Fruit fly (Drosophila melanogaster): ENCODE measurements around the gene CG3630.

The CG3630 gene

DNA sequence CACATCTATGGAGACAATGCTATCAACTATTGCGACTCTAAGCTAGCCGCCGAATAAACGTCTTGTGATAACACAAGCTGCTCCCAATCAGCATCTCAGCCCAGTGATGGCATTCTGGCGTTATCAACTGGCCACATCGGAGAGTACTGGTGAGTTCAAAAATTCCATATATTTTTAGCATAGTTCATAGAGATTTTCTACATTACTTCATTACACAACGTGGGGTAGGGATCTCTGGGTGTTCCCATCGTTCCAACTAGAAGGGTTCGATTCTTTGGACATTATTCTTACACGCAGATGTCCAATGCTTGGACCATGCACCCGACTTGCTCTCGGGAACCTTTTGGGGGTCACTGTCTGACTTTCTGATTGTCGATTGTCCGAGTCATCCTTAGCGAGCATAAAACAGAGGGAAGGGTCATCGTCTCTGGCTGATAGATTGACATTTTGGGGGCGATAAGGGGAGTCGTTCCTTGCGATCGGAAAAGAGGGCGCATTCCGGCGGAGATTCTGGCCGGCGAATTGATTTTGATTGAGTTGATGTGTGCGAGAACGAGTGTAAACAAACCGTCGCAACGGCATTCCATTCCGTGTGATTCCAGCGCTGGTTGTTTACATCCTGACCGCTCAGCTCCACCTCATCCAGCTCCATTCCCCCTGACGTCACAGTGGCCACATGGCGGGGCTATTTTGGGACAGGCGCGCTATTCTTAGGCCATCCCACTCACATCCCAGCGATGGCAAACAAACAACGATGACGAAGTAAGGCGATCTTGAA is at the start of gene CG3630, which contains the start of gene Cyp4d1:
TSS of gene CG3630 (plus strand) at position 67 of the 778 bp plus-strand sequence.
TSS of gene Cyp4d1 (minus strand) at position 51 of the 778 bp plus-strand sequence.
- no peak for TF ChIP-seq CG8478 (optimal IDR thresholded peaks at IDR 0.05)
- TF ChIP-seq CTCF (optimal IDR thresholded peaks at IDR 0.05) = no peak

dm6 chrX:2112660-2113059 is 49.3 kb upstream of the CG3630 start:
- TF ChIP-seq CG8478 (optimal IDR thresholded peaks at IDR 0.05) (no peak), CTCF (optimal IDR thresholded peaks at IDR 0.05) (peak; percentile 32 to 45)

DNA sequence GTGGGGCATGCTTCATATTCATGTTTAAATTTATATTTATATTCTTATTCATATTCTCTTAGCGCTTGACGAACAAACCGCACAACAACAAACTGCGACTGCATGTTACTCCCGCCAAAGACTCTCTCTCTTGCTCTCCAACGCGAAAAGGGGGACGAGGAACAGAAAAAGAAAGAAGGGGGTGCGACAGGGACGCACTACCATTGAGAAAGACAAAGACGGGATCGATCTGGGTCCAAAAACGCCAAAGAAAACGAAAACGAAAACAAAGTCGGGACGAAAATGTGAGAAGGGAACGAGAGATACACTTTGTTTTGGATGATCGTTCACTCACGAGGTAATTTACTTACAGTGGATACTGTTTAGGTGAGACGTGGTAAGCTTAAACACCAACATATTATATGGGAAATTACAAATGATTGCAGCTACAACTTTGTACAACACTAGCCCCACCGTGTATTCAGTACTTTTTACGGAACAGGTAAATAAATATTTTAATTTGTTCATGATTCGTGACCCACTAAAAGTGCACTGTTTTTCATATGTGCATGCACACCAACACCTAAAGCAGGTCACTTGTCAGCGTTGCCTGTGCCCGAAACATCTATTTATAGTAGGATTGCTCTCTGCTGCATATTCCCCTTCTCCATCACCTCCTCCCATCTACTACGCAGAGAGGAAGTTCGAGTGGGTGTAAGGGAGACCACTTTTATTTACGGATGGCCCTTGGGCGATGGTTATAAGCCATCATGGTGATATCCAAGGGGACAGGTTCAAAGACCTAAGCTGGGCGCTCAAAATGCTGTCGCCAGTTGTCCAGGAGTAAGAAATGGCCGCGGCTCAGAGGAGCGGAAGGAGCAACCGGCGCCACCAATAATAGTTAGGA is 40.0 kb upstream of the CG3630 start:
- TF ChIP-seq CG8478 (optimal IDR thresholded peaks at IDR 0.05) (no peak), CTCF (optimal IDR thresholded peaks at IDR 0.05) (no peak)

DNA sequence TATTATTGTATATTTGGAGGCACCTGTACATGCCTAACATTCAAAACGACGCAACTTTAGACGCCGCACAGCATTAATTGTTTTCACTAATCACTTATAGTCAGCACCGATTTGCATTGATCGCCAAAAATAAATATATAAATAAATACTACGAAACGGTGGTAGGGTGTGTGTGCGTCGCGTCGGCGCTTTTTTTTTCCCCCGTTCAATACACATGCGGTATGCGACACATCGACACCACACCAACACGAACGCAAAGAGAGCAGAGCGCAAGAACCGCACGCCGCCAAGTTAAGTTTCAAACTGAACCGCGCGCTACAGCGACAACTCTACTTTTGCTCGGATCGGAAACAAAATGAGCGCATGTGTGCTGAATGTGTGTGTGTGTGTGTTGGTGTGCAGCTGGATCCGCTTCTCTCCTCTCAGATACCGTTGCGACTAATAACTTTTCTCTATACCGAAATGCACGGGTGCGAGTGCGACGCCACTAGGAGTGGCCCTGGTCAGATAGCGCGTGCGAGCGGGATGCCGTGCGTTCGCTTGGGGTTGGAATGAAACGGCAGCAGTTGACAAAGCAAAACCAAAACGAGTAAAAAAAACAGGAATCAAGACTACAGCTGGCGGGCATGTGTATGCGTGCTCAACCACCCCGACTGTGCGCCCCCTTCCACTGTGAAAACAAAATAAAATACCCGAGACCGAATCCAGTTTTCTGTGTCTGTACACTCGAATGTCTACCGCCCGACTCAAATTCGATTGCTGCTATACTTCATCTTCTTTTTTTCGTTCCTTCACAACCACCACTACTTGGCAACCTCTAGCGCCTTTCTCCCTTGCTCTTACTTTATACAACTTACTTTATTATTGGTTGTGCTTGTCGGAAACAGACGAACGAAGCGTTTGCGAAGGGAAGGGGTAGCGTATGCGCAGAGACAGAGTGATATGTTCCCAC is 38.7 kb upstream of the CG3630 start, which contains the start of gene ph-d:
TSS of gene ph-d (minus strand) at position 274 of the 952 bp plus-strand sequence.
- no peak for TF ChIP-seq CG8478 (optimal IDR thresholded peaks at IDR 0.05)
- peak in 1 of 2 experiments; percentile 44 for TF ChIP-seq CTCF (optimal IDR thresholded peaks at IDR 0.05)

DNA sequence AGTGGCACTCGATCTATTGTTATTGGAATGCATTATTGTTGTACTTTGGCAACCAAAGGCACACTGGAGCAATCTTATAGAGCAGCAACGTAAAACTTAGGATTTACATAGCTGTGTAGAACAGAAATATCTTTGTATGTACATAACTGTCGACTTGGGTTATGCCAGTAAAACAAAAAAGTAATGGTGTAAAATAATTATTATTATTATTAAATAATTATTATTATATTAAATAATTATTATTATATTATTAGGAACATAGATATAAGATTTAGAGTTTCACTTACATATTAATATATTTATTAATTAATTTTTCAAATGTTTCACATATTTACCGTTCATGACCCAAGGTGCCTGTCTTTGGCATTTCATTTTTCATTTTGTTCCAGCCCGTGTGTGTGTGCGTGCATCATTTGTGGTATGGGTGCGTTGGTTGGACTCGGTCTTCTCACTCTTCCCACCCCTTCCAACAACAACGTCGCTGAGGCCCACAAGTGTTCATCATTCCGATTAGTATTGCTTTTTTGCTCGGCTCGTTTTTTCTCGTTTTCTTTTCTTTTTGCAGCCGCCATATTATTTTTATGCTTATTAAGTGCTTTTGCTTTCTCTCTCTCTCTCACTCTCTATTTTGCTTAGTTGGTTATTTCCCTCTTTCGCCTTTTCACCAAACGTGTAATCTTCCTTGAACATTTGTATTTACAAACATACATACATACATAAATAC is 37.9 kb upstream of the CG3630 start:
- TF ChIP-seq CG8478 (optimal IDR thresholded peaks at IDR 0.05) = no peak
- TF ChIP-seq CTCF (optimal IDR thresholded peaks at IDR 0.05) = no peak

- TF ChIP-seq CTCF (optimal IDR thresholded peaks at IDR 0.05) = peak in 1 of 2 experiments; percentile 48
- TF ChIP-seq CG8478 (optimal IDR thresholded peaks at IDR 0.05) = no peak
Observed at dm6 chrX:2125527-2126088, 36.4 kb upstream of the CG3630 start.

- TF ChIP-seq CTCF (optimal IDR thresholded peaks at IDR 0.05) = no peak
- no peak for TF ChIP-seq CG8478 (optimal IDR thresholded peaks at IDR 0.05)
Observed at dm6 chrX:2134226-2134880, 27.6 kb upstream of the CG3630 start.

DNA sequence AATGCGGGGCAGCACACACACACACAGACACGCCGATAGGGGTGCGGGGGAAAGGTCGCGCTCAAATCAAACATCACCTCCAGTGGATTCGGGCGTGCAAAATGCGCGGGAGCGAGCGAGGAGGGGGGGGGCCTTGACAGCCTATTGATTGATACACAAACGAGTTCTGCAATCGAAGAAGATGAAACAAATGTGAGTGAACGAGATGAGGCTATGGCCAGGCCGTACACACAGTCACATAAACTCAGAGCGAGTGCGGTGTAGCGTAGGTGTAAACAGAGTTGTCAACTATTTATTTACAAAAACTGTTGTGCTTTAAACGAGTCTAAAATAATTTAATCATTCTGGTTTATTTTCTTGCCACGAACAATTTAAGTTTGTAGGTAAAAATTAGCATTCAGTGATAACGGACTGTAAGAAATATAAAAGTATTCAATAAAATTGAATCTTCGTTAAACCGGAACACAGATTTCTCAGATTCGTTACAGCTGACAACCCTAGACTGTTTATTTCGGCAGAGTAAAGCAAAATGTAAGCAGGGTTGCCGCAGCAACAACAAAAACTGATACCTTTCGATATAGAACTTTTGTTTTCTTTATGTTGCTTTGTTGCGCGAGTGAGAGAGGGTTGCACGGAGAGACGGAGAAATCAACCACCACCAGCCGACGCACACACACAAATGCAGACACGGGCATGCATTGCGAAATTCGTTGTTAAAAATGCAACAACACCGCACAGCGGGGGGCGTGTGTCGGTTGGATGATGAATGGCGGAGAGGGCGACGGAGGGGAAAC is 26.8 kb upstream of the CG3630 start:
- no peak for TF ChIP-seq CTCF (optimal IDR thresholded peaks at IDR 0.05)
- TF ChIP-seq CG8478 (optimal IDR thresholded peaks at IDR 0.05) = no peak

DNA sequence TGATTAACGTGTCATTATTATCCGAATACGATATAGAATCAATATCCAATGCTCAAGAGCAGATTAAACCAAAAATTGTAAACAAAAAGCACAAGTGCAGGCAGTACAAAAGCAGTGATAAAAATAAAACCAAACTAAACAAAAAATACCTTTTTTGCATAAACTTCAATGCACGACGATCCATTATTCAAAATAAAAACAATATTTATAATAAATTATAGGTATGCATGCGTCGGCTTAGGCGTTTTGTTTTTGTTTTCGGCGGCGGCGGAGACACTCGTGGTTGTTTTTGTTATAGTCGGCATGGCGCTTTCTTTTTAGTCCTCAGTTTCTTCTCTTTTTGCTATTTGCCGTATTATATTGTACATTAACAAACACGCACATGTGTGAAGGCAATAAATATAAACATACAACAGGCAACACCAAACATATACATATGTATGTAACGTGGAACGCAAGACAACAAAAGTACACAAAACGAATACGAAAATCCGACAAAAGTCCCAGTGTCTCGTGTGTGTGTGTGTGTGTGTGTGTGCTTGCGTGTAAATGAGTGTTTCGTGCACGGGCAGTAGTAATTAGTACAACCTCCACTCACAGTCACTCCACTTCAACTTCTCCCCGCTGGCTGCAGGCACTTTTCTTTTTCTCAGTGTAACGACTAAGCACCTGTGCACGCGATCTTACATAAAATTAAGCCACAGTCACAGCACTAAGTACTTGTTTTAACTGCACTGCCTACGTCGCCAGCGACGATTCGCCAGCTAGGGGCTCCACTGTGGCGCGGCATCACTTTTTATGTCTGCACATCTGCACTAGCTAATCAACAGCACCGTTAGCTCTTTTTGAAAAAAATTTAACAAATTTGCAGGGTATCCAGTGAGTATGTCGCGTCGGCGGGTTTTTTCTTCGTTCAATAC is 25.9 kb upstream of the CG3630 start:
- TF ChIP-seq CG8478 (optimal IDR thresholded peaks at IDR 0.05) = no peak
- TF ChIP-seq CTCF (optimal IDR thresholded peaks at IDR 0.05) = no peak

DNA sequence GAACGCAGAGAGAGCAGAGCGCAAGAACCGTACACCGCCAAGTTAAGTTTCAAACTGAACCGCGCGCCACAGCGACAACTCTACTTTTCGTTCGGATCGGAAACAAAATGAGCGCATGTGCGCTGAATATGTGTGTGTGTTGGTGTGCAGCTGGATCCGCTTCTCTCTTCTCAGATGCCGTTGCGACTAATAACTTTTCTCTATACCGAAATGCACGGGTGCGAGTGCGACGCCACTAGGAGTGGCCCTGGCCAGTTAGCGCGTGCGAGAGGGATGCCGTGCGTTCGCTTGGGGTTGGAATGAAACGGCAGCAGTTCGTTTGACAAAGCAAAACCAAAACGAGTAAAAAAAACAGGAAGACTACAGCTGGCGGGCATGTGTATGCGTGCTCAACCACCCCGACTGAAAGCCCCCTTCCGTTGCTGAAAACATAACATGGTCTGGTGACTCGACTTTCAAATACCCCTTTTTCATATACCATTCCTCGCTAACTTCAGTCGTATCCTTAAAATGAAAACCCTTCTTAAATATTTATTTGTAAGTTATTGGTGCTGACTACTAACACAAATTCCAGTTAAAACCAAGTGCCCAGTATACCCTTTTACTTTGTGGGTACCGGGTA is 25.1 kb upstream of the CG3630 start:
- TF ChIP-seq CTCF (optimal IDR thresholded peaks at IDR 0.05) = peak in 1 of 2 experiments; percentile 23
- TF ChIP-seq CG8478 (optimal IDR thresholded peaks at IDR 0.05) = peak; percentile 30
